Worm (Caenorhabditis elegans) whole organism, midembryonic: ENCODE measurements around the gene F55C12.2.

ENCODE experiments used
- flt-1 ChIP-seq: fragments of 200-800 bp; sonication (Bioruptor generic); IDR thresholded peaks from 2 replicates; pipeline ENCODE4 v1.3.6; 2022; ENCODE audit warnings: missing genetic modification characterization, missing compliant biosample characterization
- klf-2 ChIP-seq: fragments of 200-800 bp; sonication (Bioruptor generic); conservative IDR thresholded peaks from 2 replicates; pipeline ENCODE4 v1.3.6; 2022; ENCODE audit warnings: missing genetic modification reagents, missing genetic modification characterization, missing compliant biosample characterization
- ztf-23 ChIP-seq: fragments of 200-800 bp; sonication (Bioruptor generic); IDR thresholded peaks from 2 replicates; pipeline ENCODE4 v1.3.6; 2022; ENCODE audit warnings: missing genetic modification reagents, missing genetic modification characterization, missing compliant biosample characterization
- ztf-29 ChIP-seq: fragments of 200-800 bp; sonication (Bioruptor generic); IDR thresholded peaks from 2 replicates; pipeline ENCODE4 v1.3.6; 2022; ENCODE audit warnings: missing genetic modification reagents, missing genetic modification characterization, missing compliant biosample characterization

DNA sequence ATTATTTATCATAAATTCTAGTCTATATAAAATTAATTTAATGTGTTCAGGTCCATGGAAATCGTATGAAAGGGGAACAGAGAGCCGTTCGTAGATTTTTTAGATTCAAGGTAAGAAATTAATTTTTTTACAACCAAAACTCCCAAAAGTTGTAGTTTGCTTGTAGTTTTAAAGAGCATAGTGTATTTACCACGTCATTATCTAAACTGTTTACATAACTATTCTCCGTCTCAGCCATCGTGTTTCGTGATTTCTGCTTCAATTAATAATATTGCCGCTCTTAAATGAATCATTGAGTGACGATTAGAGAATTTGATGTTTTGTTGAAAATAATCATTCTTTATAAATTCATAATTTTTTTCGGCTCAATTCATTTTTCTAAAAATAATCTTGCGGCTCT lies 34.7 kb downstream of the F55C12.2 start, which contains the start of gene cgt-3:
- TF ChIP-seq klf-2 (GFP tag; lab: Robert Waterston, UW) (no peak), flt-1 (no peak), ztf-23 (GFP tag; lab: Robert Waterston, UW) (no peak), ztf-29 (GFP tag; lab: Robert Waterston, UW) (no peak)
